In genomic region chr3R:7086377-7087200, dm6 we compare ENCODE assay signal across 1 fruit fly cellular context.
A peak's percentile ranks its signal among the peaks of the same experiment; 100 is the strongest.
TF ChIP-seq lines count a peak whose summit lies in the region.

alphaTub84B (plus strand) TSS chr3R:7086599.

TF ChIP-seq in whole organism, embryonic, 481 proteins besides CTCF, POLR2A, EP300 and RAD21 (continued from another document and continues in another):
- TF ChIP-seq gro (GFP tag; optimal IDR thresholded peaks at IDR 0.05; lab: Kevin White, UChicago) (peak; percentile 89), CG7556 (GFP tag; optimal IDR thresholded peaks at IDR 0.05; lab: Kevin White, UChicago) (peak; percentile 60), Sin3A (optimal IDR thresholded peaks at IDR 0.05; lab: Kevin White, UChicago) (peak; percentile 24), CG1602 (GFP tag; optimal IDR thresholded peaks at IDR 0.05; lab: Kevin White, UChicago) (no peak), Hr39 (optimal IDR thresholded peaks at IDR 0.05; lab: Kevin White, UChicago) (no peak), Fer2 (tag; optimal IDR thresholded peaks at IDR 0.05; lab: Kevin White, UChicago) (peak; percentile 6), CG11695 (GFP tag; IDR thresholded peaks at IDR 0.05; lab: Robert Waterston, UW) (no peak), Optix (GFP tag; IDR thresholded peaks at IDR 0.05; lab: Robert Waterston, UW) (no peak), CG4424 (GFP tag; optimal IDR thresholded peaks at IDR 0.05; lab: Kevin White, UChicago) (peak; percentile 33), z (GFP tag; IDR thresholded peaks at IDR 0.05; lab: Robert Waterston, UW) (no peak), HmgD (GFP tag; optimal IDR thresholded peaks at IDR 0.05; lab: Kevin White, UChicago) (peak; percentile 72), Abd-B (GFP tag; optimal IDR thresholded peaks at IDR 0.05; lab: Kevin White, UChicago) (no peak), zen2 (GFP tag; IDR thresholded peaks at IDR 0.05; lab: Robert Waterston, UW; ENCODE audit: partially characterized antibody) (peak; percentile 40; the same call in 1 of the 3 replicates), zf30C (GFP tag; optimal IDR thresholded peaks at IDR 0.05; lab: Kevin White, UChicago) (peak; percentile 41), toy (GFP tag; IDR thresholded peaks at IDR 0.05; lab: Robert Waterston, UW) (no peak), E2f1 (GFP tag; IDR thresholded peaks at IDR 0.05; lab: Robert Waterston, UW) (peak; percentile 38; the same call in 1 of the 2 replicates), hth (optimal IDR thresholded peaks at IDR 0.05; lab: Kevin White, UChicago) (no peak), knrl (GFP tag; IDR thresholded peaks at IDR 0.05; lab: Robert Waterston, UW; ENCODE audit: partially characterized antibody) (peak; percentile 35; the same call in 1 of the 3 replicates), tna (GFP tag; IDR thresholded peaks at IDR 0.05; lab: Robert Waterston, UW; ENCODE audit: partially characterized antibody) (peak; percentile 71), sr (GFP tag; IDR thresholded peaks at IDR 0.05; lab: Robert Waterston, UW) (peak; percentile 82; the same call in 2 of the 3 replicates), Neu2 (GFP tag; optimal IDR thresholded peaks at IDR 0.05; lab: Kevin White, UChicago; ENCODE audit: borderline replicate concordance) (peak; percentile 51), Scr (GFP tag; IDR thresholded peaks at IDR 0.05; lab: Robert Waterston, UW; ENCODE audit: partially characterized antibody) (no peak; the same call in none of the 2 replicates), CG6689 (GFP tag; IDR thresholded peaks at IDR 0.05; lab: Robert Waterston, UW) (no peak), ftz-f1 (GFP tag; optimal IDR thresholded peaks at IDR 0.05; lab: Kevin White, UChicago) (peak; percentile 75), en (GFP tag; optimal IDR thresholded peaks at IDR 0.05; lab: Kevin White, UChicago) (peak; percentile 29), HLH4C (GFP tag; IDR thresholded peaks at IDR 0.05; lab: Robert Waterston, UW; ENCODE audit: partially characterized antibody) (peak; percentile 51; the same call in 2 of the 3 replicates), tap (tag; optimal IDR thresholded peaks at IDR 0.05; lab: Kevin White, UChicago) (peak; percentile 39), CG11456 (GFP tag; IDR thresholded peaks at IDR 0.05; lab: Robert Waterston, UW) (peak; percentile 83), crc (GFP tag; optimal IDR thresholded peaks at IDR 0.05; lab: Kevin White, UChicago) (peak; percentile 19), CG9727 (GFP tag; optimal IDR thresholded peaks at IDR 0.05; lab: Kevin White, UChicago) (peak; percentile 58), CG13775 (GFP tag; optimal IDR thresholded peaks at IDR 0.05; lab: Kevin White, UChicago) (peak; percentile 57), CG11504 (tag; optimal IDR thresholded peaks at IDR 0.05; lab: Kevin White, UChicago) (peak; percentile 48), mam (GFP tag; optimal IDR thresholded peaks at IDR 0.05; lab: Kevin White, UChicago) (peak; percentile 53), pita (GFP tag; optimal IDR thresholded peaks at IDR 0.05; lab: Kevin White, UChicago) (peak; percentile 93), insv (GFP tag; optimal IDR thresholded peaks at IDR 0.05; lab: Kevin White, UChicago) (peak in 1 of 2 experiments; percentile 44), CG9876 (GFP tag; optimal IDR thresholded peaks at IDR 0.05; lab: Kevin White, UChicago) (peak; percentile 72), usp (GFP tag; optimal IDR thresholded peaks at IDR 0.05; lab: Kevin White, UChicago) (no peak), CG7357 (GFP tag; IDR thresholded peaks at IDR 0.05; lab: Robert Waterston, UW) (no peak), CG10147 (GFP tag; optimal IDR thresholded peaks at IDR 0.05; lab: Kevin White, UChicago) (peak; percentile 61), CG3281 (GFP tag; optimal IDR thresholded peaks at IDR 0.05; lab: Kevin White, UChicago) (peak; percentile 63), CG30431 (GFP tag; optimal IDR thresholded peaks at IDR 0.05; lab: Kevin White, UChicago) (no peak), gcm2 (GFP tag; optimal IDR thresholded peaks at IDR 0.05; lab: Kevin White, UChicago) (no peak), grau (tag; optimal IDR thresholded peaks at IDR 0.05; lab: Kevin White, UChicago) (peak; percentile 45), dimm (GFP tag; IDR thresholded peaks at IDR 0.05; lab: Robert Waterston, UW) (no peak), CG13424 (tag; optimal IDR thresholded peaks at IDR 0.05; lab: Kevin White, UChicago) (no peak), gem (tag; optimal IDR thresholded peaks at IDR 0.05; lab: Kevin White, UChicago) (peak; percentile 39), CG12236 (GFP tag; optimal IDR thresholded peaks at IDR 0.05; lab: Kevin White, UChicago) (no peak), B-H2 (GFP tag; optimal IDR thresholded peaks at IDR 0.05; lab: Kevin White, UChicago) (peak; percentile 45), Vsx1 (GFP tag; optimal IDR thresholded peaks at IDR 0.05; lab: Kevin White, UChicago) (peak; percentile 54), az2 (GFP tag; optimal IDR thresholded peaks at IDR 0.05; lab: Kevin White, UChicago) (peak; percentile 24), oc (tag; optimal IDR thresholded peaks at IDR 0.05; lab: Kevin White, UChicago) (no peak), fd102C (GFP tag; optimal IDR thresholded peaks at IDR 0.05; lab: Kevin White, UChicago) (peak; percentile 69), so (GFP tag; IDR thresholded peaks at IDR 0.05; lab: Robert Waterston, UW) (peak; percentile 71; the same call in 2 of the 3 replicates), her (GFP tag; optimal IDR thresholded peaks at IDR 0.05; lab: Kevin White, UChicago) (peak; percentile 87), mld (GFP tag; IDR thresholded peaks at IDR 0.05; lab: Robert Waterston, UW; ENCODE audit: partially characterized antibody) (no peak; the same call in 2 of the 3 replicates), CG12769 (tag; optimal IDR thresholded peaks at IDR 0.05; lab: Kevin White, UChicago) (peak; percentile 79), Ets97D (GFP tag; optimal IDR thresholded peaks at IDR 0.05; lab: Kevin White, UChicago) (peak; percentile 62), BtbVII (GFP tag; optimal IDR thresholded peaks at IDR 0.05; lab: Kevin White, UChicago) (peak; percentile 91), HLH54F (GFP tag; optimal IDR thresholded peaks at IDR 0.05; lab: Kevin White, UChicago) (peak; percentile 55), CG13287 (GFP tag; IDR thresholded peaks at IDR 0.05; lab: Robert Waterston, UW; ENCODE audit: partially characterized antibody) (peak; percentile 60), CG14667 (GFP tag; IDR thresholded peaks at IDR 0.05; lab: Robert Waterston, UW) (no peak), CG30403 (GFP tag; optimal IDR thresholded peaks at IDR 0.05; lab: Kevin White, UChicago) (no peak), sens-2 (GFP tag; IDR thresholded peaks at IDR 0.05; lab: Robert Waterston, UW) (0 out of 2 replicates have a peak, but pooled peaks have one; percentile 31), jigr1 (GFP tag; IDR thresholded peaks at IDR 0.05; lab: Robert Waterston, UW) (no peak), CG17328 (GFP tag; IDR thresholded peaks at IDR 0.05; lab: Robert Waterston, UW) (peak; percentile 67), tin (GFP tag; optimal IDR thresholded peaks at IDR 0.05; lab: Kevin White, UChicago) (peak; percentile 20), Taf1 (GFP tag; IDR thresholded peaks at IDR 0.05; lab: Robert Waterston, UW) (no peak), Hey (tag; optimal IDR thresholded peaks at IDR 0.05; lab: Kevin White, UChicago) (peak; percentile 43), crp (GFP tag; optimal IDR thresholded peaks at IDR 0.05; lab: Kevin White, UChicago) (no peak), YL-1 (GFP tag; optimal IDR thresholded peaks at IDR 0.05; lab: Kevin White, UChicago) (peak; percentile 90), CG3838 (GFP tag; optimal IDR thresholded peaks at IDR 0.05; lab: Kevin White, UChicago) (no peak), Myb (GFP tag; optimal IDR thresholded peaks at IDR 0.05; lab: Kevin White, UChicago) (peak; percentile 44), CG4282 (GFP tag; optimal IDR thresholded peaks at IDR 0.05; lab: Kevin White, UChicago) (peak; percentile 81), nmo (GFP tag; optimal IDR thresholded peaks at IDR 0.05; lab: Kevin White, UChicago) (peak; percentile 30), Bgb (GFP tag; IDR thresholded peaks at IDR 0.05; lab: Robert Waterston, UW; ENCODE audit: partially characterized antibody) (peak; percentile 77), Eip74EF (GFP tag; optimal IDR thresholded peaks at IDR 0.05; lab: Kevin White, UChicago) (peak in 1 of 2 experiments; percentile 42), CG14710 (tag; optimal IDR thresholded peaks at IDR 0.05; lab: Kevin White, UChicago) (peak; percentile 54), hkb (optimal IDR thresholded peaks at IDR 0.05; lab: Kevin White, UChicago) (peak; percentile 52), hkb (GFP tag; IDR thresholded peaks at IDR 0.05; lab: Robert Waterston, UW) (peak; percentile 82), Atf3 (GFP tag; optimal IDR thresholded peaks at IDR 0.05; lab: Kevin White, UChicago) (peak; percentile 83), CG10959 (GFP tag; IDR thresholded peaks at IDR 0.05; lab: Robert Waterston, UW) (peak; percentile 52; the same call in 1 of the 2 replicates), HLH3B (GFP tag; IDR thresholded peaks at IDR 0.05; lab: Robert Waterston, UW) (peak; percentile 47; the same call in 1 of the 2 replicates), lilli (GFP tag; optimal IDR thresholded peaks at IDR 0.05; lab: Kevin White, UChicago) (peak; percentile 95), sqz (GFP tag; optimal IDR thresholded peaks at IDR 0.05; lab: Kevin White, UChicago) (peak; percentile 99), ase (GFP tag; IDR thresholded peaks at IDR 0.05; lab: Robert Waterston, UW) (peak; percentile 46; the same call in 1 of the 3 replicates), D19B (GFP tag; optimal IDR thresholded peaks at IDR 0.05; lab: Kevin White, UChicago) (no peak), CG18476 (GFP tag; optimal IDR thresholded peaks at IDR 0.05; lab: Kevin White, UChicago) (peak; percentile 36), CG8281 (tag; optimal IDR thresholded peaks at IDR 0.05; lab: Kevin White, UChicago) (no peak), CG6272 (GFP tag; IDR thresholded peaks at IDR 0.05; lab: Robert Waterston, UW) (peak; percentile 39; the same call in 1 of the 2 replicates), dan (GFP tag; IDR thresholded peaks at IDR 0.05; lab: Robert Waterston, UW) (no peak), CG33557 (GFP tag; optimal IDR thresholded peaks at IDR 0.05; lab: Kevin White, UChicago) (peak; percentile 49), ATbp (GFP tag; optimal IDR thresholded peaks at IDR 0.05; lab: Kevin White, UChicago) (peak; percentile 11), crol (GFP tag; IDR thresholded peaks at IDR 0.05; lab: Robert Waterston, UW) (no peak), CG9817 (tag; optimal IDR thresholded peaks at IDR 0.05; lab: Kevin White, UChicago) (no peak), CG6254 (GFP tag; optimal IDR thresholded peaks at IDR 0.05; lab: Kevin White, UChicago) (no peak), CG18011 (GFP tag; optimal IDR thresholded peaks at IDR 0.05; lab: Kevin White, UChicago) (no peak), CG8765 (GFP tag; IDR thresholded peaks at IDR 0.05; lab: Robert Waterston, UW) (no peak), bigmax (GFP tag; optimal IDR thresholded peaks at IDR 0.05; lab: Kevin White, UChicago) (peak; percentile 64), CG11723 (GFP tag; optimal IDR thresholded peaks at IDR 0.05; lab: Kevin White, UChicago) (peak; percentile 69), Pdp1 (GFP tag; optimal IDR thresholded peaks at IDR 0.05; lab: Kevin White, UChicago) (peak; percentile 63 to 79), nerfin-2 (GFP tag; IDR thresholded peaks at IDR 0.05; lab: Robert Waterston, UW; ENCODE audit: partially characterized antibody) (peak; percentile 62; the same call in 1 of the 2 replicates), CG6765 (GFP tag; optimal IDR thresholded peaks at IDR 0.05; lab: Kevin White, UChicago) (peak; percentile 74), CG43689 (GFP tag; IDR thresholded peaks at IDR 0.05; lab: Robert Waterston, UW) (no peak), CG10462 (GFP tag; optimal IDR thresholded peaks at IDR 0.05; lab: Kevin White, UChicago) (no peak), Bdp1 (GFP tag; optimal IDR thresholded peaks at IDR 0.05; lab: Kevin White, UChicago) (peak; percentile 61), CG1529 (GFP tag; optimal IDR thresholded peaks at IDR 0.05; lab: Kevin White, UChicago) (peak; percentile 34), Lhr (GFP tag; optimal IDR thresholded peaks at IDR 0.05; lab: Kevin White, UChicago) (peak; percentile 88), Xrp1 (GFP tag; IDR thresholded peaks at IDR 0.05; lab: Robert Waterston, UW) (0 out of 2 replicates have a peak, but pooled peaks have one; percentile 31), CG6654 (GFP tag; optimal IDR thresholded peaks at IDR 0.05; lab: Kevin White, UChicago) (no peak), vnd (GFP tag; IDR thresholded peaks at IDR 0.05; lab: Robert Waterston, UW; ENCODE audit: partially characterized antibody) (no peak), esg (GFP tag; conservative IDR thresholded peaks at IDR 0.05; lab: Robert Waterston, UW) (no peak), C15 (GFP tag; IDR thresholded peaks at IDR 0.05; lab: Robert Waterston, UW) (peak; percentile 28; the same call in 1 of the 3 replicates), Doc2 (GFP tag; IDR thresholded peaks at IDR 0.05; lab: Robert Waterston, UW) (no peak), Trl (optimal IDR thresholded peaks at IDR 0.05; lab: Kevin White, UChicago) (peak in 1 of 2 experiments; percentile 54), Trl (GFP tag; optimal IDR thresholded peaks at IDR 0.05; lab: Kevin White, UChicago) (peak; percentile 76), CG7786 (GFP tag; optimal IDR thresholded peaks at IDR 0.05; lab: Kevin White, UChicago) (peak; percentile 54), nerfin-1 (tag; optimal IDR thresholded peaks at IDR 0.05; lab: Kevin White, UChicago) (peak; percentile 90), Ets65A (GFP tag; lab: Kevin White, UChicago) (peak; percentile 95), yki (optimal IDR thresholded peaks at IDR 0.05; lab: Kevin White, UChicago) (no peak), CG32772 (GFP tag; IDR thresholded peaks at IDR 0.05; lab: Robert Waterston, UW) (peak; percentile 51; the same call in 1 of the 2 replicates), Drgx (GFP tag; IDR thresholded peaks at IDR 0.05; lab: Robert Waterston, UW) (peak; percentile 61), CG1792 (GFP tag; optimal IDR thresholded peaks at IDR 0.05; lab: Kevin White, UChicago) (peak; percentile 53), zen (tag; optimal IDR thresholded peaks at IDR 0.05; lab: Kevin White, UChicago) (peak; percentile 34), vvl (GFP tag; IDR thresholded peaks at IDR 0.05; lab: Robert Waterston, UW) (peak; percentile 88), pb (GFP tag; optimal IDR thresholded peaks at IDR 0.05; lab: Kevin White, UChicago) (peak; percentile 79), ash1 (GFP tag; optimal IDR thresholded peaks at IDR 0.05; lab: Kevin White, UChicago) (peak; percentile 67), ems (GFP tag; optimal IDR thresholded peaks at IDR 0.05; lab: Kevin White, UChicago) (peak; percentile 55), croc (GFP tag; conservative IDR thresholded peaks at IDR 0.05; lab: Robert Waterston, UW) (no peak), CG3726 (GFP tag; IDR thresholded peaks at IDR 0.05; lab: Robert Waterston, UW) (no peak)
